Worm (Caenorhabditis elegans) whole organism, L1 larva: ENCODE data around the gene comt-1.
A peak's percentile ranks its signal among the peaks of the same experiment; 100 is the strongest.

Experiments
- C04F5.9 ChIP-seq: sonication (generic microtip); optimal IDR thresholded peaks from 2 replicates; lab custom pipeline; 2016; ENCODE audit warnings: missing genetic modification characterization, missing compliant biosample characterization
- C34B4.2 ChIP-seq: sonication (generic microtip); optimal IDR thresholded peaks from 2 replicates; lab custom pipeline; 2017; ENCODE audit warnings: mild to moderate bottlenecking, missing genetic modification characterization, missing compliant biosample characterization
- Y116A8C.19 ChIP-seq: sonication (generic microtip); optimal IDR thresholded peaks from 2 replicates; lab custom pipeline; 2016; ENCODE audit warnings: missing compliant biosample characterization, missing genetic modification characterization, borderline replicate concordance
- ama-1 ChIP-seq: fragments of 150-350 bp; optimal IDR thresholded peaks from 2 replicates; lab custom pipeline; 2014
- blmp-1 ChIP-seq: fragments of 150-350 bp; optimal IDR thresholded peaks from 2 replicates; lab custom pipeline; 2014; ENCODE audit warnings: missing biosample characterization, missing genetic modification characterization
- ceh-63 ChIP-seq: fragments of 200-800 bp; sonication (Bioruptor generic); optimal IDR thresholded peaks from 2 replicates; lab custom pipeline; 2018; ENCODE audit warnings: mild to moderate bottlenecking, missing genetic modification characterization, missing compliant biosample characterization
- ceh-8 ChIP-seq: fragments of 200-800 bp; sonication (Bioruptor generic); optimal IDR thresholded peaks from 2 replicates; lab custom pipeline; 2018; ENCODE audit warnings: mild to moderate bottlenecking, missing genetic modification characterization, moderate library complexity, missing compliant biosample characterization
- ceh-90 ChIP-seq: sonication (generic microtip); optimal IDR thresholded peaks from 2 replicates; lab custom pipeline; 2016; ENCODE audit warnings: missing genetic modification characterization, missing compliant biosample characterization
- ces-1 ChIP-seq: fragments of 150-350 bp; optimal IDR thresholded peaks from 2 replicates; lab custom pipeline; 2014; ENCODE audit warnings: missing biosample characterization, missing genetic modification reagents, missing genetic modification characterization
- efl-1 ChIP-seq, 4 experiments: fragments of 150-350 bp; optimal IDR thresholded peaks in 3 of 4; peaks in 1 of 4; 1 replicate in 1 of 4; 2 replicates in 3 of 4; lab custom pipeline; 2014; ENCODE audit warnings: missing biosample characterization in 2 of 4, missing genetic modification characterization in 2 of 4, missing genetic modification reagents in 2 of 4
- elt-2 ChIP-seq: sonication (generic microtip); optimal IDR thresholded peaks from 2 replicates; lab custom pipeline; 2016; ENCODE audit warnings: missing genetic modification characterization, mild to moderate bottlenecking, inconsistent platforms, missing compliant biosample characterization, missing genetic modification reagents
- elt-3 ChIP-seq, 6 experiments: fragments of 150-350 bp in 1 of 6; sonication (generic microtip); optimal IDR thresholded peaks; 2 replicates each; lab custom pipeline; 2017 to 2018; ENCODE audit warnings: missing biosample characterization in 6 of 6, missing genetic modification characterization in 6 of 6, inconsistent platforms in 1 of 6
- ets-5 ChIP-seq: fragments of 200-800 bp; sonication (Bioruptor generic); IDR thresholded peaks from 2 replicates; pipeline ENCODE4 v1.3.6; 2022; ENCODE audit warnings: missing genetic modification characterization, missing compliant biosample characterization
- fkh-10 ChIP-seq: sonication (generic microtip); optimal IDR thresholded peaks from 2 replicates; lab custom pipeline; 2017; ENCODE audit warnings: missing biosample characterization, missing genetic modification reagents, missing genetic modification characterization
- fkh-8 ChIP-seq: sonication (generic microtip); optimal IDR thresholded peaks from 2 replicates; lab custom pipeline; 2016; ENCODE audit warnings: mild to moderate bottlenecking, missing genetic modification characterization, missing compliant biosample characterization
- fos-1 ChIP-seq: fragments of 150-350 bp; optimal IDR thresholded peaks from 2 replicates; lab custom pipeline; 2014; ENCODE audit warnings: missing biosample characterization, missing genetic modification characterization
- isw-1 ChIP-seq: fragments of 200-800 bp; sonication (Bioruptor generic); IDR thresholded peaks from 2 replicates; pipeline ENCODE4 v1.3.6; 2022; ENCODE audit warnings: missing genetic modification characterization, missing compliant biosample characterization
- lin-13 ChIP-seq: fragments of 150-350 bp; optimal IDR thresholded peaks from 2 replicates; lab custom pipeline; 2014; ENCODE audit warnings: missing biosample characterization, missing genetic modification reagents, missing genetic modification characterization
- lin-14 ChIP-seq: fragments of 200-800 bp; sonication (Bioruptor generic); optimal IDR thresholded peaks from 2 replicates; lab custom pipeline; 2018; ENCODE audit warnings: mild to moderate bottlenecking, missing genetic modification characterization, moderate library complexity, missing compliant biosample characterization
- lin-15B ChIP-seq: fragments of 150-350 bp; sonication (generic microtip); optimal IDR thresholded peaks from 3 replicates; lab custom pipeline; 2014; ENCODE audit warnings: missing biosample characterization, missing genetic modification characterization
- lsy-2 ChIP-seq, 2 experiments: fragments of 150-350 bp; optimal IDR thresholded peaks; 2 replicates each; lab custom pipeline; 2014; ENCODE audit warnings: missing biosample characterization in 2 of 2, missing genetic modification characterization in 2 of 2
- mdl-1 ChIP-seq, 2 experiments: fragments of 150-350 bp; optimal IDR thresholded peaks; 2 replicates each; lab custom pipeline; 2014 to 2017; ENCODE audit warnings: missing biosample characterization in 2 of 2, missing genetic modification characterization in 2 of 2, inconsistent platforms in 1 of 2
- mep-1 ChIP-seq: fragments of 150-350 bp; optimal IDR thresholded peaks from 2 replicates; lab custom pipeline; 2014; ENCODE audit warnings: missing biosample characterization, missing genetic modification characterization
- nhr-11 ChIP-seq: fragments of 150-350 bp; optimal IDR thresholded peaks from 2 replicates; lab custom pipeline; 2014; ENCODE audit warnings: missing biosample characterization, missing genetic modification characterization
- nhr-12 ChIP-seq: sonication (generic microtip); optimal IDR thresholded peaks from 2 replicates; lab custom pipeline; 2017; ENCODE audit warnings: missing biosample characterization, missing genetic modification characterization
- nhr-19 ChIP-seq: fragments of 200-800 bp; sonication (Bioruptor generic); conservative IDR thresholded peaks from 2 replicates; pipeline ENCODE4 v1.3.6; 2022; ENCODE audit warnings: missing genetic modification characterization, missing compliant biosample characterization
- nhr-20 ChIP-seq: sonication (generic microtip); optimal IDR thresholded peaks from 2 replicates; lab custom pipeline; 2016; ENCODE audit warnings: mild to moderate bottlenecking, missing genetic modification characterization, missing compliant biosample characterization
- nhr-237 ChIP-seq: fragments of 150-350 bp; optimal IDR thresholded peaks from 2 replicates; lab custom pipeline; 2014; ENCODE audit warnings: missing biosample characterization, missing genetic modification characterization
- nhr-76 ChIP-seq: sonication (generic microtip); optimal IDR thresholded peaks from 2 replicates; lab custom pipeline; 2017; ENCODE audit warnings: missing biosample characterization, missing genetic modification characterization
- nhr-84 ChIP-seq: sonication (generic microtip); optimal IDR thresholded peaks from 2 replicates; lab custom pipeline; 2017; ENCODE audit warnings: missing biosample characterization, missing genetic modification characterization
- nhr-90 ChIP-seq: sonication (generic microtip); optimal IDR thresholded peaks from 2 replicates; lab custom pipeline; 2016; ENCODE audit warnings: mild to moderate bottlenecking, missing genetic modification characterization, missing compliant biosample characterization; ENCODE audit not compliant: poor library complexity
- pag-3 ChIP-seq: sonication (generic microtip); optimal IDR thresholded peaks from 2 replicates; lab custom pipeline; 2017; ENCODE audit warnings: missing genetic modification characterization, mild to moderate bottlenecking, missing compliant biosample characterization, antibody characterized with exemption, borderline replicate concordance; ENCODE audit not compliant: insufficient read depth
- pax-3 ChIP-seq: fragments of 200-800 bp; sonication (Bioruptor generic); optimal IDR thresholded peaks from 2 replicates; lab custom pipeline; 2018; ENCODE audit warnings: mild to moderate bottlenecking, missing genetic modification characterization, moderate library complexity, missing compliant biosample characterization
- skn-1 ChIP-seq: fragments of 150-350 bp; optimal IDR thresholded peaks from 2 replicates; lab custom pipeline; 2014; ENCODE audit warnings: missing biosample characterization, missing genetic modification characterization
- snu-23 ChIP-seq: sonication (generic microtip); optimal IDR thresholded peaks from 2 replicates; lab custom pipeline; 2016; ENCODE audit warnings: missing genetic modification characterization, missing compliant biosample characterization
- sox-4 ChIP-seq: sonication (generic microtip); optimal IDR thresholded peaks from 2 replicates; lab custom pipeline; 2016; ENCODE audit warnings: missing genetic modification characterization, missing compliant biosample characterization
- sptf-1 ChIP-seq: fragments of 150-350 bp; optimal IDR thresholded peaks from 2 replicates; lab custom pipeline; 2014; ENCODE audit warnings: missing biosample characterization, missing genetic modification characterization
- sup-37 ChIP-seq: fragments of 200-800 bp; sonication (Bioruptor generic); optimal IDR thresholded peaks from 2 replicates; lab custom pipeline; 2018; ENCODE audit warnings: mild to moderate bottlenecking, missing genetic modification characterization, missing compliant biosample characterization
- tbx-2 ChIP-seq: sonication (generic microtip); optimal IDR thresholded peaks from 2 replicates; lab custom pipeline; 2016; ENCODE audit warnings: missing genetic modification characterization, missing compliant biosample characterization
- tlp-1 ChIP-seq: fragments of 150-350 bp; optimal IDR thresholded peaks from 2 replicates; lab custom pipeline; 2014; ENCODE audit warnings: missing biosample characterization, missing genetic modification characterization
- unc-30 ChIP-seq: sonication (generic microtip); optimal IDR thresholded peaks from 2 replicates; lab custom pipeline; 2017; ENCODE audit warnings: missing biosample characterization, missing genetic modification characterization
- unc-62 ChIP-seq: fragments of 150-350 bp; optimal IDR thresholded peaks from 2 replicates; lab custom pipeline; 2014; ENCODE audit warnings: missing biosample characterization, missing genetic modification reagents, missing genetic modification characterization
- unc-98 ChIP-seq: fragments of 200-800 bp; sonication (Bioruptor generic); IDR thresholded peaks from 2 replicates; pipeline ENCODE4 v1.3.6; 2022; ENCODE audit warnings: missing genetic modification characterization, missing compliant biosample characterization
- vab-15 ChIP-seq: sonication (generic microtip); optimal IDR thresholded peaks from 2 replicates; lab custom pipeline; 2017; ENCODE audit warnings: missing genotype, mild to moderate bottlenecking, missing genetic modification characterization, missing compliant biosample characterization
- xbp-1 ChIP-seq: sonication (generic microtip); optimal IDR thresholded peaks from 2 replicates; lab custom pipeline; 2016; ENCODE audit warnings: missing genetic modification characterization, missing compliant biosample characterization
- zag-1 ChIP-seq: fragments of 150-350 bp; optimal IDR thresholded peaks from 2 replicates; lab custom pipeline; 2014; ENCODE audit warnings: missing biosample characterization, missing genetic modification characterization
- zip-4 ChIP-seq: fragments of 200-800 bp; sonication (Bioruptor generic); optimal IDR thresholded peaks from 2 replicates; lab custom pipeline; 2018; ENCODE audit warnings: mild to moderate bottlenecking, missing genetic modification characterization, moderate library complexity, missing compliant biosample characterization
- ztf-4 ChIP-seq: fragments of 150-350 bp; optimal IDR thresholded peaks from 2 replicates; lab custom pipeline; 2014; ENCODE audit warnings: missing biosample characterization, missing genetic modification characterization

comt-1 gene

ce11 chrX:2906062-2906732, 43.9 kb upstream of the comt-1 start:
- TF ChIP-seq C04F5.9 (tag; lab: Kevin White, UChicago) (no peak), elt-2 (tag; lab: Kevin White, UChicago) (peak; percentile 29), pag-3 (tag; lab: Kevin White, UChicago) (no peak), blmp-1 (tag; lab: Kevin White, UChicago) (peak; percentile 18)

- no peak for TF ChIP-seq unc-62 (GFP tag; lab: Kevin White, UChicago)
- TF ChIP-seq nhr-237 (tag; lab: Kevin White, UChicago): no peak
- TF ChIP-seq C34B4.2 (tag; lab: Kevin White, UChicago): no peak
- no peak for TF ChIP-seq unc-98 (GFP tag; lab: Robert Waterston, UW)
- no peak for TF ChIP-seq ceh-63 (GFP tag; lab: Kevin White, UChicago)
- TF ChIP-seq sup-37 (GFP tag; lab: Kevin White, UChicago): no peak
- peak; percentile 44 for TF ChIP-seq elt-2 (tag; lab: Kevin White, UChicago)
- TF ChIP-seq Y116A8C.19 (tag; lab: Kevin White, UChicago): no peak
- no peak for TF ChIP-seq ztf-4 (tag; lab: Kevin White, UChicago)
- no peak for TF ChIP-seq vab-15 (tag; lab: Kevin White, UChicago)
- TF ChIP-seq fos-1 (tag; lab: Kevin White, UChicago): no peak
- TF ChIP-seq sptf-1 (tag; lab: Kevin White, UChicago): no peak
- TF ChIP-seq ces-1: no peak
- no peak for TF ChIP-seq lin-13 (GFP tag; lab: Kevin White, UChicago)
- TF ChIP-seq nhr-76 (tag; lab: Kevin White, UChicago): no peak
- TF ChIP-seq ama-1 (lab: Kevin White, UChicago): no peak
- TF ChIP-seq mep-1 (tag; lab: Kevin White, UChicago): peak; percentile 50
- TF ChIP-seq unc-30 (tag; lab: Kevin White, UChicago): no peak
- TF ChIP-seq blmp-1 (tag; lab: Kevin White, UChicago): peak; percentile 46
- no peak for TF ChIP-seq fkh-10 (GFP tag; lab: Kevin White, UChicago)
- TF ChIP-seq C04F5.9 (tag; lab: Kevin White, UChicago): no peak
- no peak for TF ChIP-seq skn-1 (tag; lab: Kevin White, UChicago)
- no peak for TF ChIP-seq mdl-1 (tag; optimal IDR thresholded peaks at IDR 0.05; lab: Kevin White, UChicago)
- no peak for TF ChIP-seq lin-15B (tag; lab: Kevin White, UChicago)
- TF ChIP-seq efl-1 (optimal IDR thresholded peaks at IDR 0.05; lab: Kevin White, UChicago): no peak
- peak in 1 of 2 experiments; percentile 23 for TF ChIP-seq efl-1 (GFP tag; optimal IDR thresholded peaks at IDR 0.05 in 1 of 2; lab: Kevin White, UChicago)
- TF ChIP-seq fkh-8: no peak
- no peak for TF ChIP-seq elt-3 (tag; optimal IDR thresholded peaks at IDR 0.05; lab: Kevin White, UChicago)
- TF ChIP-seq nhr-19 (GFP tag; lab: Robert Waterston, UW): no peak
- TF ChIP-seq ceh-8 (GFP tag; lab: Kevin White, UChicago): no peak
- peak; percentile 65 for TF ChIP-seq lin-14
- no peak for TF ChIP-seq nhr-12 (tag; lab: Kevin White, UChicago)
- no peak for TF ChIP-seq zag-1
- TF ChIP-seq tlp-1 (tag; lab: Kevin White, UChicago): no peak
- TF ChIP-seq sox-4 (tag; lab: Kevin White, UChicago): no peak
- no peak for TF ChIP-seq nhr-90
- TF ChIP-seq zip-4 (GFP tag; lab: Kevin White, UChicago): no peak
- TF ChIP-seq nhr-11 (tag; lab: Kevin White, UChicago): no peak
- no peak for TF ChIP-seq lsy-2 (tag; optimal IDR thresholded peaks at IDR 0.05; lab: Kevin White, UChicago)
- TF ChIP-seq snu-23 (GFP tag; lab: Kevin White, UChicago): peak; percentile 13
- TF ChIP-seq tbx-2 (tag; lab: Kevin White, UChicago): no peak
- no peak for TF ChIP-seq pax-3 (tag; lab: Kevin White, UChicago)
- no peak for TF ChIP-seq ceh-90
- TF ChIP-seq ets-5 (GFP tag; lab: Robert Waterston, UW): no peak
- TF ChIP-seq nhr-20: no peak
- no peak for TF ChIP-seq pag-3 (tag; lab: Kevin White, UChicago)
- no peak for TF ChIP-seq nhr-84 (tag; lab: Kevin White, UChicago)
- TF ChIP-seq isw-1 (GFP tag; lab: Robert Waterston, UW): no peak
- TF ChIP-seq xbp-1 (tag; lab: Kevin White, UChicago): no peak
Measured at ce11 chrX:2903715-2904419, 41.6 kb upstream of the comt-1 start.
